Fruit fly (Drosophila melanogaster): ENCODE results near the gene Arpc3A.

The Arpc3A gene

dm6 chr3R:15802006-15802405 lies 32.4 kb upstream of the Arpc3A start, which contains the start of gene CG9593:
Gene CG9593, plus strand, starts transcription at chr3R:15802275.
- no peak for TF ChIP-seq woc (GFP tag; optimal IDR thresholded peaks at IDR 0.05)
- TF ChIP-seq CG32264 (GFP tag; optimal IDR thresholded peaks at IDR 0.05): no peak
- no peak for TF ChIP-seq sv (GFP tag; optimal IDR thresholded peaks at IDR 0.05)
- no peak for TF ChIP-seq GATAd (GFP tag; optimal IDR thresholded peaks at IDR 0.05)

DNA sequence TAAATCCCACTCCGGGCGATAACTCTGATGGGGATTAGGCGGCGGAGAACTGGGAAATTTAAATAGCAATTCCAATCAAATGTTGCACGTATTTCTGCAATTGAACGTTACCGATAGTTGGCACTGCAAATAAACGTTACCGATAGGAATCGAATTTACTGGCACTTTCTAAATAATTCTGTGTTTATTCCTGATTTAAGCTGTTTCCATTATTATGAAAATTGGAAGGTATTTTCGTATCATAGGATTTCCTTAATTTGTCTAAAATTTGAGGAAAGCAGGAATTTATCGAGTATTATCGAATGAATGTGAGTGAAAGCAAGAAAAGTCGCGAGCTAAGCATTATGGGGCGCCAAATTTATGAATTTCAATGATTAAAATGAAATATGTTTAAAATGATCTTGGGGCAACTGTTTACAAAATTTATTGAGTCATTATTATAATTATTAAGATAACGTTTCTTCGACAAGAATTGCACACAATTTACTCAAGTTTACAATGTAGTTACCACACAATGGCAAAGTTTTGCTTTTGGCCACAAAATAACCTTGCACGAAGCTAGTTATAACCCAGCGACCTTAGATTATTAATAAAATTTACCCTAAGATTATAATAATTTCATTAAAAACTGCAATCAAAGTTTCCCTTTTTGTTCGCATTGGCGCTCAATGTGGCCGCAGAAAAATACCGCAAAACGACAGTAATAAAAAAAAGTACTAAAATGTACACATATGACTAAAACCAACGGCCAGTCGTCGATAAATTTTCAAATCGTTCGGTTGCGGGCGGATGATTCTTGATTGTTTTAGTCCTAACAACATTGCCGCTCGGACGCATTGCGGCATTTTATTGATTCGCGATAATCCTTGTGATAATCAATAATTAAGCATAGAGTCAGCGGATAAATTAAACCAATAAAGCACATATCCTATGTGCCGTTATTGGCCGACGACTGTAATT lies 30.7 kb upstream of the Arpc3A start, which contains the start of gene alpha-Man-IIb:
Gene alpha-Man-IIb (plus strand): TSS at position 747 of the 960 bp plus-strand sequence.
- TF ChIP-seq sage (GFP tag; optimal IDR thresholded peaks at IDR 0.05) (no peak), fru (GFP tag; optimal IDR thresholded peaks at IDR 0.05) (peak; percentile 54), dl (GFP tag; optimal IDR thresholded peaks at IDR 0.05; ENCODE audit: insufficient read depth in 1 of 2, partially characterized antibody in 2 of 2) (no peak), Jra (GFP tag; optimal IDR thresholded peaks at IDR 0.05) (no peak), pan (optimal IDR thresholded peaks at IDR 0.05) (no peak), Abd-B (GFP tag; optimal IDR thresholded peaks at IDR 0.05) (no peak), Sp1 (GFP tag; optimal IDR thresholded peaks at IDR 0.05) (peak; percentile 8), Mio (GFP tag; optimal IDR thresholded peaks at IDR 0.05) (no peak), brk (GFP tag; optimal IDR thresholded peaks at IDR 0.05) (no peak), Rel (GFP tag; optimal IDR thresholded peaks at IDR 0.05) (no peak), Rel (tag; optimal IDR thresholded peaks at IDR 0.05) (peak; percentile 25), h (GFP tag; optimal IDR thresholded peaks at IDR 0.05) (peak; percentile 10), lola (GFP tag; optimal IDR thresholded peaks at IDR 0.05) (no peak), br (GFP tag; optimal IDR thresholded peaks at IDR 0.05) (no peak), ey (GFP tag; optimal IDR thresholded peaks at IDR 0.05) (no peak), usp (GFP tag; optimal IDR thresholded peaks at IDR 0.05) (no peak), HLH106 (tag; optimal IDR thresholded peaks at IDR 0.05) (peak; percentile 19), psq (GFP tag; optimal IDR thresholded peaks at IDR 0.05) (no peak), Dfd (GFP tag; optimal IDR thresholded peaks at IDR 0.05) (no peak), Dif (GFP tag; optimal IDR thresholded peaks at IDR 0.05; ENCODE audit: partially characterized antibody) (peak; percentile 5), Hnf4 (GFP tag; optimal IDR thresholded peaks at IDR 0.05) (no peak), rgr (GFP tag; optimal IDR thresholded peaks at IDR 0.05) (peak; percentile 25), dsf (GFP tag; optimal IDR thresholded peaks at IDR 0.05; ENCODE audit: borderline replicate concordance) (no peak), Hr83 (GFP tag; optimal IDR thresholded peaks at IDR 0.05; ENCODE audit: poor library complexity, severe bottlenecking) (peak; percentile 41), CG9705 (GFP tag; optimal IDR thresholded peaks at IDR 0.05) (no peak), OdsH (GFP tag; optimal IDR thresholded peaks at IDR 0.05) (no peak), Myc (optimal IDR thresholded peaks at IDR 0.05) (no peak)

dm6 chr3R:15804678-15805077 lies 29.8 kb upstream of the Arpc3A start:
- no peak for TF ChIP-seq Hr78 (GFP tag; optimal IDR thresholded peaks at IDR 0.05)
- no peak for TF ChIP-seq dsf (GFP tag; optimal IDR thresholded peaks at IDR 0.05; ENCODE audit: borderline replicate concordance)
- TF ChIP-seq usp (GFP tag; optimal IDR thresholded peaks at IDR 0.05): no peak
- no peak for TF ChIP-seq Dfd (GFP tag; optimal IDR thresholded peaks at IDR 0.05)
- TF ChIP-seq br (GFP tag; optimal IDR thresholded peaks at IDR 0.05): no peak
- no peak for TF ChIP-seq sv (GFP tag; optimal IDR thresholded peaks at IDR 0.05)
- no peak for TF ChIP-seq Sp1 (GFP tag; optimal IDR thresholded peaks at IDR 0.05)
- TF ChIP-seq psq (GFP tag; optimal IDR thresholded peaks at IDR 0.05): no peak
- TF ChIP-seq Myc (optimal IDR thresholded peaks at IDR 0.05): no peak
- TF ChIP-seq CrebA (GFP tag; optimal IDR thresholded peaks at IDR 0.05; ENCODE audit: borderline replicate concordance): no peak
- TF ChIP-seq pan (optimal IDR thresholded peaks at IDR 0.05): no peak
- no peak for TF ChIP-seq rgr (GFP tag; optimal IDR thresholded peaks at IDR 0.05)
- no peak for TF ChIP-seq dmrt93B (GFP tag; optimal IDR thresholded peaks at IDR 0.05)
- TF ChIP-seq Dif (GFP tag; optimal IDR thresholded peaks at IDR 0.05; ENCODE audit: partially characterized antibody): no peak
- TF ChIP-seq OdsH (GFP tag; optimal IDR thresholded peaks at IDR 0.05): no peak
- no peak for TF ChIP-seq Mio (GFP tag; optimal IDR thresholded peaks at IDR 0.05)

All from whole organism, wandering third instar larva.